Worm (Caenorhabditis elegans): ENCODE measurements around the gene fbxc-52.

DNA sequence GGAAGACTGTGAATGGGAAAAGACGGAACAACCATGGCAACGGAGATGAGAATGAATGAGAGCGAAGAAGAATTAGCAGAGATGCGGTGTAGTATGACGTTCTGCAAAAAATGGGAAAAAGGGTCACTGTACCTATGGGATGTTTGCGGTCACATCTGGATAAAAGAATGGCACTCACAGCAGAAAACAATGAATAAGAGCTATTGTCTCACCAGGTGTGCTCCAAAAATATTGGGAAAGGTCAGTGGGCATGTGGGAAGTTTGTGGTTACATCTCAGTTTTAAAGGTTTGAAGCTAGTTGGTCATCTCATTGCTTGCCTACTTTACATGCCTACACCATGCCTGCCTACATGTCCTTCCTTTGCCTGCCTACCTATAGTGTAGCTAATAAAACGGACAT is 33.6 kb downstream of the fbxc-52 start, which contains the start of gene fbxb-91:
- TF ChIP-seq tbx-2 (tag; optimal IDR thresholded peaks at IDR 0.05) = no peak
- no peak for TF ChIP-seq K09A11.1 (tag; optimal IDR thresholded peaks at IDR 0.05; ENCODE audit: insufficient read depth)

All from whole organism, late embryonic.